Fruit fly (Drosophila melanogaster): ENCODE data around the gene BI-1.
A peak's percentile ranks its signal among the peaks of the same experiment; 100 is the strongest.

Gene BI-1

dm6 chr3L:8299224-8300130 is 9.3 kb downstream of the BI-1 start, which contains the start of the genes Arl5 and CG13671 (continued):
- TF ChIP-seq Dref (GFP tag; IDR thresholded peaks at IDR 0.05) (peak; percentile 79), bowl (GFP tag; IDR thresholded peaks at IDR 0.05) (no peak), fru (optimal IDR thresholded peaks at IDR 0.05) (no peak), da (GFP tag; optimal IDR thresholded peaks at IDR 0.05) (no peak), CG7745 (tag; optimal IDR thresholded peaks at IDR 0.05) (peak; percentile 99), bigmax (GFP tag; optimal IDR thresholded peaks at IDR 0.05) (no peak), NfI (GFP tag; optimal IDR thresholded peaks at IDR 0.05) (peak; percentile 61), CG15479 (GFP tag; optimal IDR thresholded peaks at IDR 0.05) (no peak), Adf1 (GFP tag; IDR thresholded peaks at IDR 0.05) (peak; percentile 21), CG17829 (tag; optimal IDR thresholded peaks at IDR 0.05) (peak; percentile 79), dimm (GFP tag; IDR thresholded peaks at IDR 0.05) (no peak), CG12299 (tag; optimal IDR thresholded peaks at IDR 0.05) (peak; percentile 22), mld (GFP tag; IDR thresholded peaks at IDR 0.05; ENCODE audit: partially characterized antibody) (0 out of 3 replicates have a peak, but pooled peaks have one; percentile 56), sug (tag; optimal IDR thresholded peaks at IDR 0.05) (peak; percentile 60), inv (GFP tag; IDR thresholded peaks at IDR 0.05; ENCODE audit: partially characterized antibody) (peak; percentile 63), Rfx (GFP tag; IDR thresholded peaks at IDR 0.05) (peak; percentile 83), Six4 (GFP tag; optimal IDR thresholded peaks at IDR 0.05) (peak; percentile 66), CG10431 (GFP tag; optimal IDR thresholded peaks at IDR 0.05) (no peak), CG3163 (GFP tag; optimal IDR thresholded peaks at IDR 0.05) (peak; percentile 60), Scr (GFP tag; IDR thresholded peaks at IDR 0.05; ENCODE audit: partially characterized antibody) (peak; percentile 82), klu (GFP tag; IDR thresholded peaks at IDR 0.05) (peak; percentile 54; the same call in 1 of the 2 replicates), Bdp1 (GFP tag; optimal IDR thresholded peaks at IDR 0.05) (peak; percentile 61), CG4730 (GFP tag; IDR thresholded peaks at IDR 0.05) (peak; percentile 72), dysf (GFP tag; IDR thresholded peaks at IDR 0.05) (peak; percentile 74), CG9876 (GFP tag; optimal IDR thresholded peaks at IDR 0.05) (peak; percentile 1), CG2202 (tag; optimal IDR thresholded peaks at IDR 0.05) (peak; percentile 68), Myb (GFP tag; optimal IDR thresholded peaks at IDR 0.05) (peak; percentile 62), caup (GFP tag; optimal IDR thresholded peaks at IDR 0.05; ENCODE audit: severe bottlenecking) (peak; percentile 74), zen (tag; optimal IDR thresholded peaks at IDR 0.05) (peak; percentile 90), sens-2 (GFP tag; IDR thresholded peaks at IDR 0.05) (0 out of 2 replicates have a peak, but pooled peaks have one; percentile 17), CG10565 (GFP tag; optimal IDR thresholded peaks at IDR 0.05) (no peak), Fer1 (GFP tag; optimal IDR thresholded peaks at IDR 0.05) (peak; percentile 38), Ravus (GFP tag; IDR thresholded peaks at IDR 0.05) (peak; percentile 24), CG7556 (GFP tag; optimal IDR thresholded peaks at IDR 0.05) (peak; percentile 75), CG2116 (GFP tag; optimal IDR thresholded peaks at IDR 0.05) (peak; percentile 86), CG13894 (tag; optimal IDR thresholded peaks at IDR 0.05) (no peak), gem (tag; optimal IDR thresholded peaks at IDR 0.05) (peak; percentile 88), wor (GFP tag; IDR thresholded peaks at IDR 0.05) (peak; percentile 44; the same call in 1 of the 2 replicates), scrt (GFP tag; optimal IDR thresholded peaks at IDR 0.05) (peak; percentile 59), D19A (tag; optimal IDR thresholded peaks at IDR 0.05) (no peak), grn (GFP tag; optimal IDR thresholded peaks at IDR 0.05) (peak; percentile 40), wek (GFP tag; optimal IDR thresholded peaks at IDR 0.05) (no peak), fd64A (GFP tag; optimal IDR thresholded peaks at IDR 0.05) (no peak), so (GFP tag; IDR thresholded peaks at IDR 0.05) (peak; percentile 59; the same call in 1 of the 3 replicates), CG7963 (GFP tag; IDR thresholded peaks at IDR 0.05; ENCODE audit: partially characterized antibody) (peak; percentile 67), CG4404 (GFP tag; IDR thresholded peaks at IDR 0.05) (peak; percentile 74), Awh (GFP tag; IDR thresholded peaks at IDR 0.05) (peak; percentile 27; the same call in 1 of the 2 replicates), CG3281 (GFP tag; optimal IDR thresholded peaks at IDR 0.05) (peak; percentile 72)
